Worm (Caenorhabditis elegans): ENCODE results near the gene vps-33.2.

The vps-33.2 gene

DNA sequence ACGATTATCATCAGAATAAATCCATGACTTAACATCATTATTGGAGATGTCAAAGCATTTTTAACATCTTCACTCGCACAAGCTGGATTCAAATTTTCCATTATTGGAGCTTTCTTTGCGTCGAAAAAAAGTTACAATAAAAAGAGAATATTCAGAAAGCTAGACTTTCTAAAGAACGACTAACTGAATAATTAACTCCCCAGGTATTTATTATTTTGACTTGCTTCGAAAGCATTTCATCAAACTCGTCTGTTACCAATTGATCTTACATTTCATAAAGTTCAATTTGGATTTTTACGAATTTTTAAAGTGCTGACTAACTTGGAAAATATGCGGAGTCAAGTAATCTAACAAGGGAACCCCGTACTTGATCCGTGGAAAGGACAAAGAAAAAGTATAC, 25.4 kb upstream of the vps-33.2 start, which contains the start of gene sra-29:
sra-29 (minus strand) TSS at position 101 of the 400 bp plus-strand sequence.
- TF ChIP-seq R02D3.7 (tag; optimal IDR thresholded peaks at IDR 0.05) (no peak), madf-9 (GFP tag; conservative IDR thresholded peaks at IDR 0.05) (no peak)

ce11 chrII:6578378-6578777, 22.6 kb upstream of the vps-33.2 start, which contains the start of gene sra-31:
Gene sra-31 (minus strand): TSS chrII:6578478.
- TF ChIP-seq nhr-41 (GFP tag; IDR thresholded peaks at IDR 0.05) (no peak), cey-2 (tag; optimal IDR thresholded peaks at IDR 0.05; ENCODE audit: borderline replicate concordance, insufficient read depth) (no peak), egl-27 (tag; optimal IDR thresholded peaks at IDR 0.05) (no peak)

ce11 chrII:6581236-6581635, 19.8 kb upstream of the vps-33.2 start, which contains the start of gene C56C10.6:
Gene C56C10.6 (minus strand): TSS chrII:6581336.
- TF ChIP-seq Y48G9A.11 (GFP tag; IDR thresholded peaks at IDR 0.05) (no peak), tra-1 (GFP tag; IDR thresholded peaks at IDR 0.05) (no peak), fkh-10 (GFP tag; optimal IDR thresholded peaks at IDR 0.05) (no peak), nhr-76 (tag; optimal IDR thresholded peaks at IDR 0.05) (no peak)

DNA sequence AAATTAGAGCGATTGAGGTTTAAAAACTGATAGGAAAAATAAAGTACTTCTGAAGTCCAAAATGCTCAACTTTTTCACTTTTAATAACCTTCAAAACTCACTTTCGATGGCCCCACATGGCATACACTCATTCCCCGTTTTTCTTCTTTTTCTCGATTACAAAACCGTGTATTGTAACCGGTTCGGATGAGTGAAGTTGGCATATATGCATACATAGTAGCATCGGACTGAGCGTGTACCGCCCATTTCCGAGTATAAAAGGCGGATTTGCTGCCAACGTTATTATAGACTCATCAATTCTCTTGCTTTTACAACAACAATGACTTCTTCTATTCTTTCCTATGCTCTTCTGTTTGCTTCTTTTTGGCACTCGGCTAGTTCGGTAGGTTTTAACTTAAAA, 18.3 kb upstream of the vps-33.2 start, which contains the start of gene C56C10.4:
C56C10.4 (plus strand) TSS at position 301 of the 400 bp plus-strand sequence.
- no peak for TF ChIP-seq snpc-4 (tag; optimal IDR thresholded peaks at IDR 0.05)

DNA sequence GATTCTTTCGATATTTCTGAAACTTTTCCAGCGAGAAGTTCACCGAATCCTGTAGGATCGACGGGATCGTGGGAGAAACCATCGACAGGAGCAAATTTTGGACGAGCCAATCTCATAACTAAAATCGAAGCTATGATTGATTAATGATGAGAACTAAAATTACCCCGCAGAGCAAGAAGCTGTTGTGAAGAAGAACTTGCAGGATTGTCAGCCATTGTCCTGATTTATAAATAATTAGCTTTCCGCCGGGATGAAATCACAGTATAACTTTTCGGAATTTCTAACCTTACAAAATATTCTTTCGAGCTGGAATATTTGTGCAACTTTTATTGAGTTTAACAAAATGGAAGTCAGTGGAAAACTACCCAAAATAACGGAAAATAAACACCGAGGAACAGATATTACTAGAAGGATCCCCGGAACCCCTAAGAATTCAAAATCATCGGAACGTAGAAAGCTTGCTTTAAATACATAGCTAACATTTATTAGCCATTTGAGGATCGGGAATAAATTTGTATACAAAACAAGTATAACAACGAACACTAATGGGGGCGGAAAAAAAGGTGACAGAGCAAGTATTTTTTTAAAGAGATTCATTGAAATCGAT, 13.6 kb upstream of the vps-33.2 start, which contains the start of gene C56C10.7:
C56C10.7 (minus strand) TSS at position 312 of the 607 bp plus-strand sequence.
- TF ChIP-seq D1046.2 (GFP tag; IDR thresholded peaks at IDR 0.05) (no peak), pha-4 (GFP tag; IDR thresholded peaks at IDR 0.05) (no peak; the same call in 1 of the 2 replicates), pha-4 (tag; optimal IDR thresholded peaks at IDR 0.05) (no peak), arid-1 (GFP tag; conservative IDR thresholded peaks at IDR 0.05) (peak; percentile 72), nhr-48 (tag; optimal IDR thresholded peaks at IDR 0.05) (peak; percentile 12), ceh-20 (GFP tag; IDR thresholded peaks at IDR 0.05) (no peak), Y75B8A.6 (GFP tag; IDR thresholded peaks at IDR 0.05) (0 out of 2 replicates have a peak, but pooled peaks have one; percentile 48), ZK546.5 (tag; optimal IDR thresholded peaks at IDR 0.05) (no peak), Y5F2A.4 (GFP tag; optimal IDR thresholded peaks at IDR 0.05) (peak; percentile 3), daf-16 (GFP tag; optimal IDR thresholded peaks at IDR 0.05) (no peak), daf-16 (tag; optimal IDR thresholded peaks at IDR 0.05) (peak; percentile 14), daf-19 (GFP tag; conservative IDR thresholded peaks at IDR 0.05) (no peak), dmd-8 (GFP tag; IDR thresholded peaks at IDR 0.05) (no peak), madf-5 (GFP tag; IDR thresholded peaks at IDR 0.05) (0 out of 4 replicates have a peak, but pooled peaks of 1 of the 2 experiments have one; percentile 39), F10B5.3 (tag; optimal IDR thresholded peaks at IDR 0.05) (peak; percentile 31), aha-1 (tag) (no peak), lin-15B (tag; optimal IDR thresholded peaks at IDR 0.05) (no peak), F44E2.7 (GFP tag; IDR thresholded peaks at IDR 0.05) (0 out of 2 replicates have a peak, but pooled peaks have one; percentile 72), saeg-2 (GFP tag; IDR thresholded peaks at IDR 0.05) (no peak), T20F7.1 (GFP tag; optimal IDR thresholded peaks at IDR 0.05) (peak; percentile 73), ztf-11 (tag; optimal IDR thresholded peaks at IDR 0.05) (no peak), lin-38 (GFP tag; IDR thresholded peaks at IDR 0.05) (peak; percentile 74), sdz-12 (GFP tag; optimal IDR thresholded peaks at IDR 0.05) (no peak), T26A8.4 (GFP tag; IDR thresholded peaks at IDR 0.05) (peak; percentile 40; the same call in 1 of the 2 replicates), lsy-2 (tag; optimal IDR thresholded peaks at IDR 0.05) (peak in 1 of 2 experiments; percentile 64), ama-1 (optimal IDR thresholded peaks at IDR 0.05) (peak; percentile 74), spr-1 (tag; optimal IDR thresholded peaks at IDR 0.05) (peak; percentile 10), nhr-102 (tag; optimal IDR thresholded peaks at IDR 0.05) (peak; percentile 58), hlh-30 (tag; optimal IDR thresholded peaks at IDR 0.05; ENCODE audit: insufficient read depth) (no peak), tra-1 (GFP tag; IDR thresholded peaks at IDR 0.05) (0 out of 2 replicates have a peak, but pooled peaks have one; percentile 16), mep-1 (tag; optimal IDR thresholded peaks at IDR 0.05) (peak; percentile 30), nhr-111 (GFP tag; optimal IDR thresholded peaks at IDR 0.05) (peak; percentile 46), ctbp-1 (GFP tag; IDR thresholded peaks at IDR 0.05) (peak; percentile 39; the same call in 1 of the 2 replicates)
